Worm (Caenorhabditis elegans): ENCODE results near the gene sre-10.

DNA sequence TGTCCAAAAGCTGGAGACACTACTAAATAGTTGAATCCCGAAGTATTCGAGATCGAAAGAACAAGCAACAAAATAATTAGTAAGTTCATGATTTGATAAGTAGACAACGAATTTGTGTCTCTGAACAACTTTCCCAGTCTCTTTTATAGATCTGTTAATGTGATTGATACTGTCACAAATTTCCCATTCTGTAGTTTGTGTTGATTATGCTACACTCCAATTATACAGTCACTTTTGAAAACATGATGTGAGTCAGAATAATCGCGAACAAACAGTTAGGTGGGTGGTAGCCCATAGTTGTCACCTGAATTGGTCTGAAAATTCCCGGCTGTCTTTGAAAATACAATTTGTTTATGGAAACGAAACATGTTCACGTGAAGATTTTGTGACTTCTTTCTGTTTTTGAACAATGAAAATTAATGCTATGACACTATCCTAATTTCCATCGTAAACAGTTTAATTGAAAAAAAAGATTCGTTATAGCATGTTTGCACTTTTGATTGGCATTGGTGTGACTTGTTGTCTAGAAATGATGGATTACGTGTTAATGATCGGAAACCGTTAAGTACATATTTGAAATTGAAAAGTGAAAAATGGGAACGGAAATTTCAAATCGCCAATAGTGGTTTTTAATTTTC is 31.2 kb downstream of the sre-10 start, which contains the start of gene ugt-41:
- TF ChIP-seq bed-3 (GFP tag; optimal IDR thresholded peaks at IDR 0.05): no peak
- TF ChIP-seq elt-3 (tag; optimal IDR thresholded peaks at IDR 0.05): no peak
- TF ChIP-seq nhr-237 (tag; optimal IDR thresholded peaks at IDR 0.05): no peak
- TF ChIP-seq pha-4 (tag; optimal IDR thresholded peaks at IDR 0.05): no peak
- no peak for TF ChIP-seq unc-39 (tag; optimal IDR thresholded peaks at IDR 0.05)
- no peak for TF ChIP-seq ztf-11 (tag; optimal IDR thresholded peaks at IDR 0.05)
- no peak for TF ChIP-seq blmp-1 (tag; optimal IDR thresholded peaks at IDR 0.05)
- no peak for TF ChIP-seq ces-1 (GFP tag; optimal IDR thresholded peaks at IDR 0.05)
- no peak for TF ChIP-seq elt-1 (tag; optimal IDR thresholded peaks at IDR 0.05; ENCODE audit: borderline replicate concordance, insufficient read depth)
